Worm (Caenorhabditis elegans): ENCODE data around the gene C48B4.11.

Gene C48B4.11

ce11 chrIII:9542816-9543215 is 23.1 kb downstream of the C48B4.11 start, which contains the start of gene eif-2Balpha:
Gene eif-2Balpha (plus strand): TSS chrIII:9543119.
- TF ChIP-seq lsl-1 (GFP tag; optimal IDR thresholded peaks at IDR 0.05): peak; percentile 31
- TF ChIP-seq mcd-1 (GFP tag; IDR thresholded peaks at IDR 0.05): peak; percentile 44; the same call in 1 of the 2 replicates
- peak; percentile 18 for TF ChIP-seq attf-5 (GFP tag; optimal IDR thresholded peaks at IDR 0.05)
- no peak for TF ChIP-seq sea-2 (GFP tag; IDR thresholded peaks at IDR 0.05)
- TF ChIP-seq hmg-1.2 (GFP tag; IDR thresholded peaks at IDR 0.05): peak; percentile 51; the same call in 1 of the 2 replicates

DNA sequence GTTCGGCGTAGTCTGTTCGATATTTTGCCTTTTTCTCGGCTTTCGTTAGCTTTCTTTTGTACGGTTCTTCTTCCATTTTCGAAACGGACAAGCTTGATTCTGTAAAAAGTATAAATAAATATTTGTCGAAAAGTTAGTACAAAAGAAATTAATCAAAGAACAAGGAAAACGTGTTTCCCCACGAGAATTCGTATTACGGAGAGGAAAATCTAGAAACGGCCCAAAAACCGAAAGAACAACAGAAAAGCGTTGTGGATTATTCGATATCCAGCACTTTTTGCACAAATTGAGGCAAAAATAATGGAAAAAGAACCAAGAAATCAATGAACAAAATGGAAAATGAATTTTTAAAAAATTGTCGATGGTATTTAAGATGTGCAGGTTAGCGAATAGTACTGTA is 23.6 kb downstream of the C48B4.11 start, which contains the start of gene mut-7:
mut-7 (minus strand) TSS at position 101 of the 400 bp plus-strand sequence.
- TF ChIP-seq ztf-22 (GFP tag; optimal IDR thresholded peaks at IDR 0.05) (no peak), ets-4 (GFP tag; optimal IDR thresholded peaks at IDR 0.05) (no peak), B0035.1 (tag; optimal IDR thresholded peaks at IDR 0.05) (no peak), madf-6 (GFP tag; IDR thresholded peaks at IDR 0.05) (peak; percentile 37; the same call in 1 of the 2 replicates), B0336.3 (GFP tag; IDR thresholded peaks at IDR 0.05) (no peak)

DNA sequence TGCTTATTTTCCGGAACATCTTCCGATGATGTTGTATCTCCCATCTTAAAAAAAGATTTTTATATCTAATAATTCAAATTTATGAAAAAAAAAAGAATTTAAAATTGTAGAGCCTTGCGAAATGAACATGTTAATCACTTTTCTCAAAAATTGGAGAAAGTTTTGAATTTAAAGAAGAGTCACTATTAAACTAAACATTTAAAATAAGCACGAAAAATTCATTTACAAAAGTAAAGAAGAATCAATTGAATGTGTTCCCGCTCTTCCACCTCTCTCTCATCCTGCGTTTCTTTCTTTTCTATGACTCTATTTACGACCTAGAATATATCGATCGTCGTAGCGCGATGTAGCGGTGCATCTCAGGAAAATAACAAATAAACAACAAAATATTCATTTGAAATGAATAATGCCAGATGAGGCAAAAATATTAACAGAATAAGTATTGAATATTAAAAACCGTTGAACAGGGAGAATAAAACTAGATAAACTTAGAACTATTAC is 27.2 kb downstream of the C48B4.11 start, which contains the start of gene ZK1098.3:
ZK1098.3 (minus strand) TSS at position 51 of the 501 bp plus-strand sequence.
- peak; percentile 2 for TF ChIP-seq attf-5 (GFP tag; optimal IDR thresholded peaks at IDR 0.05)
- TF ChIP-seq lin-40 (tag; optimal IDR thresholded peaks at IDR 0.05): no peak
- peak; percentile 27; the same call in 1 of the 2 replicates for TF ChIP-seq hmg-1.2 (GFP tag; IDR thresholded peaks at IDR 0.05)

DNA sequence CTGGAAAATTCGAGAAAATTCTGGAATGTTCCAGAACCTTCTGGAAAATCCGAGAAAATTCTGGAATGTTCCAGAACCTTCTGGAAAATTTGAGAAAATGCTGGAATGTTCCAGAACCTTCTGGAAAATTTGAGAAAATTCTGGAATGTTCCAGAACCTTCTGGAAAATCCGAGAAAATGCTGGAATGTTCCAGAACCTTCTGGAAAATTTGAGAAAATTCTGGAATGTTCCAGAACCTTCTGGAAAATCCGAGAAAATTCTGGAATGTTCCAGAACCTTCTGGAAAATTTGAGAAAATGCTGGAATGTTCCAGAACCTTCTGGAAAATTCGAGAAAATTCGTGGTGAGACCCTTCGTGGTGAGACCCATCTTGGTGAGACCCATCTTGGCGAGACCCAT is 31.7 kb downstream of the C48B4.11 start:
- peak; percentile 52 for TF ChIP-seq F33H1.4 (GFP tag; IDR thresholded peaks at IDR 0.05)
- peak; percentile 96 for TF ChIP-seq hsf-1 (GFP tag; IDR thresholded peaks at IDR 0.05)
- 0 out of 2 replicates have a peak, but pooled peaks have one; percentile 27 for TF ChIP-seq egrh-3 (GFP tag; IDR thresholded peaks at IDR 0.05)
- peak; percentile 19; the same call in 1 of the 2 replicates for TF ChIP-seq madf-6 (GFP tag; IDR thresholded peaks at IDR 0.05)
- TF ChIP-seq pbrm-1 (GFP tag; IDR thresholded peaks at IDR 0.05): peak; percentile 17; the same call in 1 of the 2 replicates
- 0 out of 2 replicates have a peak, but pooled peaks have one; percentile 29 for TF ChIP-seq dox-1 (GFP tag; IDR thresholded peaks at IDR 0.05)

ce11 chrIII:9528824-9529223 is 37.1 kb downstream of the C48B4.11 start, which contains the start of gene ZK1098.2:
Gene ZK1098.2 (plus strand): TSS chrIII:9529159.
- TF ChIP-seq let-607 (tag; optimal IDR thresholded peaks at IDR 0.05): peak; percentile 77 to 92
- TF ChIP-seq T26A5.8 (tag; optimal IDR thresholded peaks at IDR 0.05): no peak
- TF ChIP-seq F23B12.7 (tag; optimal IDR thresholded peaks at IDR 0.05; ENCODE audit: insufficient read depth): peak; percentile 64
- TF ChIP-seq tbp1 (GFP tag; optimal IDR thresholded peaks at IDR 0.05): no peak
- TF ChIP-seq attf-5 (GFP tag; optimal IDR thresholded peaks at IDR 0.05): peak; percentile 61
- TF ChIP-seq B0035.1 (tag; optimal IDR thresholded peaks at IDR 0.05): no peak
- peak; percentile 20 for TF ChIP-seq ztf-18 (tag; optimal IDR thresholded peaks at IDR 0.05)
- TF ChIP-seq egl-44 (GFP tag; IDR thresholded peaks at IDR 0.05): 0 out of 2 replicates have a peak, but pooled peaks have one; percentile 13
- TF ChIP-seq lin-35 (GFP tag; optimal IDR thresholded peaks at IDR 0.05): peak in 1 of 3 experiments; percentile 49

- no peak for TF ChIP-seq sptf-2 (GFP tag; optimal IDR thresholded peaks at IDR 0.05)
- TF ChIP-seq Y95B8A.8 (GFP tag; IDR thresholded peaks at IDR 0.05): no peak
- TF ChIP-seq madf-8 (GFP tag; conservative IDR thresholded peaks at IDR 0.05): no peak
- no peak for TF ChIP-seq F23B12.7 (tag; optimal IDR thresholded peaks at IDR 0.05; ENCODE audit: insufficient read depth)
- TF ChIP-seq ceh-79 (tag; optimal IDR thresholded peaks at IDR 0.05): no peak
- TF ChIP-seq let-526 (GFP tag; IDR thresholded peaks at IDR 0.05): no peak
- TF ChIP-seq chd-7 (tag; optimal IDR thresholded peaks at IDR 0.05): no peak
- TF ChIP-seq unc-62 (GFP tag; optimal IDR thresholded peaks at IDR 0.05): no peak
- TF ChIP-seq hsf-1 (GFP tag; IDR thresholded peaks at IDR 0.05): no peak
- no peak for TF ChIP-seq hrde-1 (tag; optimal IDR thresholded peaks at IDR 0.05; ENCODE audit: borderline replicate concordance)
- no peak for TF ChIP-seq unc-130 (GFP tag; optimal IDR thresholded peaks at IDR 0.05)
- no peak for TF ChIP-seq nhr-90 (tag; optimal IDR thresholded peaks at IDR 0.05)
- no peak for TF ChIP-seq C06A6.2 (GFP tag; conservative IDR thresholded peaks at IDR 0.05)
Measured at ce11 chrIII:9526851-9527250, 39.1 kb downstream of the C48B4.11 start, which contains the start of gene ZK1098.6. Gene ZK1098.6 (plus strand): TSS chrIII:9527151.
